Fruit fly (Drosophila melanogaster): Measurements from ENCODE around the gene RpS21.
A peak's percentile ranks its signal among the peaks of the same experiment; 100 is the strongest.

The RpS21 gene

DNA sequence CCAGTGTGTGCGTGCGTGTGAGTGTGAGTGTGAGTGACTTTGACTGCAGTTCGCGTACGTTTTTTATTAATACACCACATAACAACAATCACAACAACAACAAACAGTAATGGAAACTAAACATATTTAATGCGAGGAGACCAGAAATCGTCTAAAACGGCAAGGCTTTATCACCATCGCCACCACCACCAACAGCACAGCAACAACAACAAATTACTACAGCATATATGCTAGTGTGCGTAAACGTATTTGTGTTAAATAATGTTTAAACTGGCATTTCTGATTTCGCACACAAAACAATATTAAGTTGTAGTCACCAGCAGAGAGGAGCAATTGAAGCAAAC lies 30.3 kb downstream of the RpS21 start:
- TF ChIP-seq Bdp1 (GFP tag; optimal IDR thresholded peaks at IDR 0.05) = no peak
- TF ChIP-seq ci (GFP tag; IDR thresholded peaks at IDR 0.05) = no peak
- no peak for TF ChIP-seq sr (GFP tag; IDR thresholded peaks at IDR 0.05)
- peak; percentile 94 for TF ChIP-seq CG8478 (optimal IDR thresholded peaks at IDR 0.05)
- no peak for TF ChIP-seq CG7786 (GFP tag; optimal IDR thresholded peaks at IDR 0.05)
- no peak for TF ChIP-seq oc (tag; optimal IDR thresholded peaks at IDR 0.05)
- TF ChIP-seq fd96Cb (tag; optimal IDR thresholded peaks at IDR 0.05) = no peak
- TF ChIP-seq Bgb (GFP tag; IDR thresholded peaks at IDR 0.05; ENCODE audit: partially characterized antibody) = no peak
- no peak for TF ChIP-seq CG12236 (GFP tag; optimal IDR thresholded peaks at IDR 0.05)
- no peak for TF ChIP-seq Taf1 (GFP tag; IDR thresholded peaks at IDR 0.05)
- no peak for TF ChIP-seq crp (GFP tag; optimal IDR thresholded peaks at IDR 0.05)
- TF ChIP-seq chinmo (GFP tag; IDR thresholded peaks at IDR 0.05; ENCODE audit: partially characterized antibody) = 0 out of 4 replicates have a peak, but pooled peaks have one; percentile 21
- TF ChIP-seq CG7963 (GFP tag; IDR thresholded peaks at IDR 0.05; ENCODE audit: partially characterized antibody) = no peak
- TF ChIP-seq ftz-f1 (GFP tag; optimal IDR thresholded peaks at IDR 0.05) = no peak
- no peak for TF ChIP-seq CG18764 (GFP tag; optimal IDR thresholded peaks at IDR 0.05)
- no peak for TF ChIP-seq Gug (GFP tag; IDR thresholded peaks at IDR 0.05)
- no peak for TF ChIP-seq CG11696 (GFP tag; IDR thresholded peaks at IDR 0.05)
- TF ChIP-seq CG13894 (tag; optimal IDR thresholded peaks at IDR 0.05) = no peak
- no peak for TF ChIP-seq ac (GFP tag; optimal IDR thresholded peaks at IDR 0.05)
- no peak for TF ChIP-seq CG10462 (GFP tag; optimal IDR thresholded peaks at IDR 0.05)
- TF ChIP-seq gcm (GFP tag; optimal IDR thresholded peaks at IDR 0.05) = no peak
- TF ChIP-seq Ada2b (GFP tag; IDR thresholded peaks at IDR 0.05) = no peak
- peak; percentile 49 for TF ChIP-seq CG8924 (tag; optimal IDR thresholded peaks at IDR 0.05)
- TF ChIP-seq CG4360 (GFP tag; IDR thresholded peaks at IDR 0.05) = peak; percentile 77
- peak in 1 of 3 experiments; percentile 88 for TF ChIP-seq lola (GFP tag; optimal IDR thresholded peaks at IDR 0.05)
- peak in 1 of 2 experiments; percentile 26 for TF ChIP-seq Eip74EF (GFP tag; optimal IDR thresholded peaks at IDR 0.05)
- no peak for TF ChIP-seq ase (GFP tag; IDR thresholded peaks at IDR 0.05)
- no peak for TF ChIP-seq Fer3 (tag; optimal IDR thresholded peaks at IDR 0.05)

DNA sequence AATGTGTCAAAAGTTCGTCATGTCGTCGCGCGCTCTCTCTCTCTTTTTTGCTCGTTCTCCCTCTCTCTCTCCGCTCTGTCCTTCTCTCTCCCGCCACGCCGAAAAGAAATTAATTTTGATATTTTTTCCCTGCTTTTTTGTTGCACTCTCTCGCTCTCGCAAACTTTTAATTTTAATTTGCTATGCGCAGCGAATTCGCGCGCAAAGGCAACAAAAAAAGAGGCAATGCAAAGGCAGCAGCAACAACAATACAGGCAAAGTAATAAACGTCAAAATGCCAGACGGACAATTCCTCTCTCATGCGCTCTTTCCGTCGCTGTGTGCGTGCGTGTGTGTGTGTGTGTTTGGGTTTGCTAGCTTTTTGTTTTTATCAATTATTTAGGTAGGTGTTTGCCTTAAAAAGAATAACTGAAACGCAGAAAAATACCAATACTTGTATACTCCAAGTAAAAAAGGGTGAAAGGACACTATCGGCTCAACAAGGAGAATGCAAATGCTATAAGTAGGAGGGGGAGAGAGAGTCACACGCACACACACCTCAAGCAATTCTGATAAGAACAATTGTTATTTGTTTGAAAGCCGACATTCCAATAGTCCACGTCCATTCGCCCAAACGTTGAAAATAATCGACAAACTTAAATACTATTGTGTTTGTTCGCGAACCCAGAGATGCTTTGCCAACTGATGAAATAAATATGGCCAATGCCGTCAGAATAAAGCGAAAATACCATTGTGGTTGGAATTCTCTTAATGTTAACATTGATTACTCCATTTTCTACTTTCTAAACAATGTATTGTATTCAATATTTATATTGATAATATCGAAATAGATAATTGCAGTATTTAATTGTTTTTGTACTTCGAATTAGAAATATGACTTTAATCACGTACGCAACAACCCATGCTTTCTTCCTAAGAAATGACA lies 31.0 kb downstream of the RpS21 start:
- peak; percentile 25 for TF ChIP-seq CG3163 (GFP tag; optimal IDR thresholded peaks at IDR 0.05)
- TF ChIP-seq Dll (GFP tag; IDR thresholded peaks at IDR 0.05; ENCODE audit: partially characterized antibody) = peak; percentile 38; the same call in 1 of the 4 replicates
- peak; percentile 32 for TF ChIP-seq sqz (GFP tag; optimal IDR thresholded peaks at IDR 0.05)
- TF ChIP-seq lbe (GFP tag; optimal IDR thresholded peaks at IDR 0.05) = peak; percentile 1
- no peak for TF ChIP-seq H2.0 (GFP tag; IDR thresholded peaks at IDR 0.05)
- TF ChIP-seq gro (GFP tag; optimal IDR thresholded peaks at IDR 0.05) = peak; percentile 13
- no peak for TF ChIP-seq Atf-2 (GFP tag; optimal IDR thresholded peaks at IDR 0.05)
- TF ChIP-seq ewg (GFP tag; optimal IDR thresholded peaks at IDR 0.05) = peak; percentile 48
- TF ChIP-seq CG7745 (tag; optimal IDR thresholded peaks at IDR 0.05) = peak; percentile 99
- TF ChIP-seq unc-4 (GFP tag; IDR thresholded peaks at IDR 0.05; ENCODE audit: partially characterized antibody) = 0 out of 2 replicates have a peak, but pooled peaks have one; percentile 17
- TF ChIP-seq HmgZ (tag; optimal IDR thresholded peaks at IDR 0.05) = peak; percentile 14
- peak; percentile 41 to 93 for TF ChIP-seq insv (GFP tag; optimal IDR thresholded peaks at IDR 0.05)
- 0 out of 2 replicates have a peak, but pooled peaks have one; percentile 37 for TF ChIP-seq sim (GFP tag; IDR thresholded peaks at IDR 0.05)
- TF ChIP-seq cg (GFP tag; optimal IDR thresholded peaks at IDR 0.05) = peak; percentile 68
- peak; percentile 36 for TF ChIP-seq CG1832 (GFP tag; optimal IDR thresholded peaks at IDR 0.05)
- TF ChIP-seq nerfin-1 (tag; optimal IDR thresholded peaks at IDR 0.05) = peak; percentile 77
- no peak for TF ChIP-seq kay (GFP tag; optimal IDR thresholded peaks at IDR 0.05)
- peak; percentile 77 for TF ChIP-seq abd-A (tag; optimal IDR thresholded peaks at IDR 0.05)
- TF ChIP-seq CG8944 (GFP tag; optimal IDR thresholded peaks at IDR 0.05) = no peak
- TF ChIP-seq phol (tag; optimal IDR thresholded peaks at IDR 0.05) = no peak
- TF ChIP-seq ap (GFP tag; IDR thresholded peaks at IDR 0.05) = no peak
- peak; percentile 65 for TF ChIP-seq CG4360 (GFP tag; IDR thresholded peaks at IDR 0.05)

Measured in whole organism, embryonic.